Worm (Caenorhabditis elegans): ENCODE measurements around the gene cyp-25A2.

ce11 chrIII:3820134-3820533, 14.9 kb upstream of the cyp-25A2 start:
- no peak for TF ChIP-seq ceh-8 (GFP tag; optimal IDR thresholded peaks at IDR 0.05)
- no peak for TF ChIP-seq ceh-90 (tag; optimal IDR thresholded peaks at IDR 0.05)
- no peak for TF ChIP-seq unc-62 (GFP tag; optimal IDR thresholded peaks at IDR 0.05)
- TF ChIP-seq zag-1 (tag; optimal IDR thresholded peaks at IDR 0.05) = no peak
- TF ChIP-seq sox-4 (tag; optimal IDR thresholded peaks at IDR 0.05) = no peak
- TF ChIP-seq snpc-4 (tag; optimal IDR thresholded peaks at IDR 0.05) = no peak
- no peak for TF ChIP-seq aha-1 (tag; optimal IDR thresholded peaks at IDR 0.05)
